Fruit fly (Drosophila melanogaster) whole organism: Measurements from ENCODE around the gene Lsp1gamma.

Experiments used
- CG8478 ChIP-seq: fragments of >200 bp; optimal IDR thresholded peaks from 2 replicates; lab custom pipeline; 2018; ENCODE audit warnings: inconsistent platforms
- EcR ChIP-seq, 2 experiments: fragments of >200 bp; optimal IDR thresholded peaks; 2 replicates each; lab custom pipeline; 2017; ENCODE audit warnings: missing biosample characterization in 2 of 2, missing genetic modification characterization in 2 of 2, missing genetic modification reagents in 2 of 2
- pan ChIP-seq: fragments of >200 bp; optimal IDR thresholded peaks from 2 replicates; lab custom pipeline; 2017
- psq ChIP-seq: fragments of >200 bp; optimal IDR thresholded peaks from 2 replicates; lab custom pipeline; 2017

- TF ChIP-seq psq (lab: Kevin White, UChicago), result no peak
- TF ChIP-seq pan (lab: Kevin White, UChicago), result no peak
- TF ChIP-seq EcR (GFP tag; optimal IDR thresholded peaks at IDR 0.05; lab: Kevin White, UChicago), result no peak
- TF ChIP-seq CG8478, result no peak
Measured at dm6 chr3L:82929-83328, 16.7 kb downstream of the Lsp1gamma start.
